Worm (Caenorhabditis elegans): ENCODE data around the gene C49F8.1.

C49F8.1 gene

DNA sequence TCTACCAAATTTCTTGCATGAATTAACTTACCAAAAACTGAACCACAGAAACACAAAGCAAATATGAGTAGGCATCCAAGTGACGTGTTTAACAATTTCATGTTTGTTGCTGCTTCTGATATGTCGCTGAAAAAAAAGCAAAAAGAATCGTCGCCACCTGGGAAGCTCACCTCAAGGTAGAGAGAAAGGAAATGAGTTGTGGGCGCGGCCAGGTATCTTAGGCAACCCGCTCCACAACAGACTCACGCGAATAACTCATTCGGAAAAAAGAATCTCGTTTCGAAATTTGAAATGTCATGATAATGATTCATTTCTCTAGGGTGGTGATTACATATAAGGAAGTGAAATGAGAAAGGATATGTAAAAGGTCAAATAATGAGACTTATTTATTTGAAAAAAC is 30.2 kb upstream of the C49F8.1 start, which contains the start of gene irld-2:
Gene irld-2 (minus strand): TSS at position 101 of the 400 bp plus-strand sequence.
- TF ChIP-seq cebp-1 (GFP tag; IDR thresholded peaks at IDR 0.05) = no peak
- no peak for TF ChIP-seq cebp-1 (tag; optimal IDR thresholded peaks at IDR 0.05)
- no peak for TF ChIP-seq madf-10 (tag; optimal IDR thresholded peaks at IDR 0.05)
- no peak for TF ChIP-seq sea-2 (GFP tag; IDR thresholded peaks at IDR 0.05)
- TF ChIP-seq aptf-3 (GFP tag; IDR thresholded peaks at IDR 0.05) = no peak
- TF ChIP-seq athp-1 (tag; optimal IDR thresholded peaks at IDR 0.05) = no peak
- no peak for TF ChIP-seq aptf-2 (GFP tag; conservative IDR thresholded peaks at IDR 0.05)

- TF ChIP-seq hrde-1 (tag; optimal IDR thresholded peaks at IDR 0.05; ENCODE audit: borderline replicate concordance) = no peak
- TF ChIP-seq ets-4 (GFP tag; optimal IDR thresholded peaks at IDR 0.05) = no peak
- no peak for TF ChIP-seq unc-130 (GFP tag; optimal IDR thresholded peaks at IDR 0.05)
- no peak for TF ChIP-seq Y67H2A.10 (GFP tag; conservative IDR thresholded peaks at IDR 0.05)
- no peak for TF ChIP-seq snpc-1.1 (tag; optimal IDR thresholded peaks at IDR 0.05; ENCODE audit: insufficient read depth)
- no peak for TF ChIP-seq D2030.7 (GFP tag; IDR thresholded peaks at IDR 0.05)
- TF ChIP-seq ztf-18 (tag; optimal IDR thresholded peaks at IDR 0.05) = no peak
- TF ChIP-seq atf-7 (tag; optimal IDR thresholded peaks at IDR 0.05) = no peak
- TF ChIP-seq snpc-3.4 (tag; optimal IDR thresholded peaks at IDR 0.05) = no peak
- TF ChIP-seq ztf-22 (GFP tag; optimal IDR thresholded peaks at IDR 0.05) = no peak
- no peak for TF ChIP-seq B0336.3 (GFP tag; IDR thresholded peaks at IDR 0.05)
- no peak for TF ChIP-seq mes-4 (tag; optimal IDR thresholded peaks at IDR 0.05)
- no peak for TF ChIP-seq nhr-27 (tag; optimal IDR thresholded peaks at IDR 0.05)
Observed at ce11 chrX:13388829-13389228, 24.0 kb upstream of the C49F8.1 start.

DNA sequence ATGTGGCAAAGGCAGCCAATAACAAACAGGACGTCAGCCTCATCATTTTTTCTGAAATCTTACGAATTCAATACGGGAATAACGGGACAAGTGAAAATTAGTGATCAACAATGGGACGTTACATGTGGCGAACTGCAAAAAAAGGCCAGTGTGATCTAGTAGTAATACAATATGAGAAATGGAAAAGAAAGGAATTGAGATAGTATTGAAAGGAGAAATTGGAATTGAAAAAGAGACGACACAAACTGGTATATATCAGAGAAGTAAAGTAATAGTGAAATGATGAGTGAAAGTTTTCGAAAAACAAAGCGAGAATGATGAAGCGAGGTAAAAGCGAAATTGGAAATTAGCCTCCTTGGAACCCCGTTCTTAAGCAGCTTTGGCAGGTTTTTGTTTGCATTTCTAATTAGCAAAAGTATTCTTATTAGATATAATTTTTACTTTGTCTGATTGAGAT is 22.7 kb upstream of the C49F8.1 start, which contains the start of gene C49F8.3:
Gene C49F8.3 (minus strand): TSS at position 51 of the 457 bp plus-strand sequence.
- TF ChIP-seq nhr-80 (tag; optimal IDR thresholded peaks at IDR 0.05) = no peak
- peak in 1 of 2 experiments; percentile 63 for TF ChIP-seq let-607 (tag; optimal IDR thresholded peaks at IDR 0.05)

DNA sequence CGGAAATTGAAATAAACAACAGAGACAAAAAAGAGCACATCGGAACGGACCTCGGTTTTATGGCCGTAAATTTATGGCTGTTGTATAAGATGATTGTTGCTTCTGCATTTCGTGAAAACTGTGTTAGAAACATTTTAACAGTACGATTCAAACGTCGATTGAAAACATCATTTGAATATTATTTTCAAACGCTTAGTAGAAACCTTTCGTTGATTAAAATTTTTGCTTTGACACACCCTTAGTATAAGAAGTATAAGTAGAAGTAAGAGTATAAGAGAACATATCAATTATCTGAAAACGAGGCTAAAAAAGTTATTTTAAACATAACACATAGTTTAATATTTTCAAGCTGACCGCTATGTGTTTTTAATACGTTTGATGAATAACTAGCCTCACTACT is 19.9 kb upstream of the C49F8.1 start:
- TF ChIP-seq unc-130 (GFP tag; optimal IDR thresholded peaks at IDR 0.05) = no peak
- TF ChIP-seq rec-8 (tag; optimal IDR thresholded peaks at IDR 0.05) = no peak
- TF ChIP-seq Y53F4B.3 (GFP tag; IDR thresholded peaks at IDR 0.05) = no peak
- no peak for TF ChIP-seq die-1 (tag; optimal IDR thresholded peaks at IDR 0.05)
- no peak for TF ChIP-seq nhr-27 (tag; optimal IDR thresholded peaks at IDR 0.05)
- TF ChIP-seq nhr-80 (tag; optimal IDR thresholded peaks at IDR 0.05) = no peak
- TF ChIP-seq nfyb-1 (GFP tag; IDR thresholded peaks at IDR 0.05) = no peak
- TF ChIP-seq ceh-91 (GFP tag; IDR thresholded peaks at IDR 0.05) = no peak
- TF ChIP-seq dpl-1 (GFP tag; optimal IDR thresholded peaks at IDR 0.05) = no peak
- no peak for TF ChIP-seq F49E8.2 (tag; optimal IDR thresholded peaks at IDR 0.05; ENCODE audit: insufficient read depth)
- TF ChIP-seq madf-10 (tag; optimal IDR thresholded peaks at IDR 0.05) = no peak
- no peak for TF ChIP-seq K12H6.12 (tag; optimal IDR thresholded peaks at IDR 0.05)
- no peak for TF ChIP-seq sptf-2 (GFP tag; optimal IDR thresholded peaks at IDR 0.05)
- no peak for TF ChIP-seq F55B11.4 (tag; optimal IDR thresholded peaks at IDR 0.05; ENCODE audit: borderline replicate concordance, insufficient read depth)

DNA sequence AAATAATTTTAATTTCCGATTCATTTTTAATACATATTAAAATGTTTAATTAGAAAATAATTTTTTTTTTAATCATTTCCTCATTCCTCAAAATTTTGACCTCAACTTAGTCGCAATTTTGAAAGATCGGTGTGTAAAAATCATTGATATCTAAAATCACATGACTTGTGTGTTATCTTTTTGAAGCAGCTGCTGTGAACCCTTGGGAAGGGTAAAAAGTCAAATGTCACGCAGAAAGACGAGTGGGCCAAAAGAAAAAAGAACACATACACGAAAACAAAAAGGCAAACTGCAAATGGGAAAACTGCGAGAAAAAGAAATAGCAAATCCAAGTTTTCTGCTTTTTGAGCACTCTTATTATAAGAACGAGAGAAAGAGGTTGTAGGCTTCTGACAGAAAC is 18.5 kb upstream of the C49F8.1 start:
- TF ChIP-seq attf-5 (GFP tag; optimal IDR thresholded peaks at IDR 0.05) (no peak), hrde-1 (tag; optimal IDR thresholded peaks at IDR 0.05; ENCODE audit: borderline replicate concordance) (no peak), attf-3 (GFP tag; conservative IDR thresholded peaks at IDR 0.05) (no peak), lir-1 (GFP tag; conservative IDR thresholded peaks at IDR 0.05) (no peak), Y67H2A.10 (GFP tag; conservative IDR thresholded peaks at IDR 0.05) (no peak), akir-1 (GFP tag; optimal IDR thresholded peaks at IDR 0.05) (no peak), ceh-58 (GFP tag; IDR thresholded peaks at IDR 0.05) (no peak), ceh-100 (GFP tag; IDR thresholded peaks at IDR 0.05) (no peak), dox-1 (GFP tag; IDR thresholded peaks at IDR 0.05) (no peak)

All from whole organism, young adult.